Fruit fly (Drosophila melanogaster) whole organism, embryonic: Measurements from ENCODE around the gene CG11698.

ENCODE experiments used
- CG15073 ChIP-seq: fragments of 200-800 bp; sonication (Bioruptor generic); optimal IDR thresholded peaks from 2 replicates; lab custom pipeline; 2016; ENCODE audit warnings: missing biosample characterization, missing genetic modification characterization
- E2f1 ChIP-seq: fragments of 200-800 bp; sonication (Bioruptor generic); IDR thresholded peaks from 2 replicates; pipeline ENCODE4 v1.3.6; 2022; ENCODE audit warnings: missing biosample characterization, missing genetic modification characterization
- dmrt11E ChIP-seq: fragments of 200-800 bp; sonication (Bioruptor generic); optimal IDR thresholded peaks from 3 replicates; lab custom pipeline; 2018; ENCODE audit warnings: missing biosample characterization, mild to moderate bottlenecking, missing genetic modification characterization, moderate library complexity
- ewg ChIP-seq: fragments of 200-800 bp; sonication (Bioruptor generic); optimal IDR thresholded peaks from 3 replicates; lab custom pipeline; 2017; ENCODE audit warnings: mild to moderate bottlenecking, missing biosample characterization, missing genetic modification reagents, missing genetic modification characterization
- p53 ChIP-seq: fragments of 200-800 bp; sonication (Bioruptor generic); optimal IDR thresholded peaks from 2 replicates; lab custom pipeline; 2016; ENCODE audit warnings: missing biosample characterization, missing genetic modification characterization

DNA sequence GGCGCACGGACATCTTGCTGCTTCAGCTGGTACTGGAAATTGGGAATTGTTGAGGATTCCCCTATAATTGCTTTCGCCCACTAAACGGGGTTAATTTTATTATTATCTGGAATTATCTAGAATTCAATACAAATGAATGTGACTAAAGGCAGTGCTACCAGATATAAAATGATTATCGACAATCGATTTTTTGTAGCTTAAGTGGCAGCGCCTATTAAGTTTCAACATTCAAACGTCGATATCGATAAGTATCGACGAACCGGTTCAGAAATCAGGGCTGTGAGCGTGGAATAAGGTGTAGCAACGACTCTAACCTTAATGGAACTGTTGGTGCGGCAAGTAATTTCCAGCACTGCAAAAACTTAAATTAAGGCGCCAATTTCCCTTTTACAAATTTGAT, 6.9 kb upstream of the CG11698 start, which contains the start of gene Sgt1:
- TF ChIP-seq dmrt11E (tag; lab: Kevin White, UChicago) (no peak), E2f1 (no peak), CG15073 (GFP tag; lab: Kevin White, UChicago) (no peak), ewg (GFP tag; lab: Kevin White, UChicago) (no peak), p53 (GFP tag; lab: Kevin White, UChicago) (peak; percentile 22)
